Worm (Caenorhabditis elegans): ENCODE measurements around the gene Y57G7A.11.

The Y57G7A.11 gene

DNA sequence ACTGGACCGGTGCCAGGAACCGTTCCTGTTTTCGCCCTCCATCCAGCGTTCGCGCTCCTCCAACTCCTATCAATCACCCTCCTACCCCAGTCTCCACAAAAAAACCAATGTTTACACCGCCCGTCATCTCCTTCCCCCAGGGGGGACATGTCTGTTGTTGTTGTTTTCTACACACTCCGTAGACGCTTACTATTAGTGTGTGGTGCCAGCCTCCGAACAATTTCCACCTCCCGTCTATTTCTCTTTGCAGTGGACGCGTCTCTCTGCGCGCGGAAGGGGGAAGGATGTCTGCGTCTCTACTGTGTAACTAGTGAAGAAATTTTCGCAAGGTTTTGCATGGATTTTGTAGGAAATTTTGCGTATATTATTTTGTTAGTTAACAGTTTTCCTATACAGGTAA lies 34.2 kb downstream of the Y57G7A.11 start (continued):
- TF ChIP-seq ztf-11 (tag; optimal IDR thresholded peaks at IDR 0.05) (no peak), nhr-6 (tag; optimal IDR thresholded peaks at IDR 0.05) (peak; percentile 53), D1046.2 (GFP tag; IDR thresholded peaks at IDR 0.05) (no peak), hlh-30 (tag; optimal IDR thresholded peaks at IDR 0.05; ENCODE audit: insufficient read depth) (peak; percentile 32), arid-1 (GFP tag; conservative IDR thresholded peaks at IDR 0.05) (no peak), mdl-1 (tag; optimal IDR thresholded peaks at IDR 0.05) (peak in 1 of 2 experiments; percentile 63), zip-11 (GFP tag; IDR thresholded peaks at IDR 0.05) (no peak), madf-5 (GFP tag; IDR thresholded peaks at IDR 0.05) (no peak), mes-2 (tag; optimal IDR thresholded peaks at IDR 0.05; ENCODE audit: poor library complexity, severe bottlenecking) (peak; percentile 55), lin-29 (GFP tag; IDR thresholded peaks at IDR 0.05) (0 out of 2 replicates have a peak, but pooled peaks have one; percentile 23), dve-1 (tag; optimal IDR thresholded peaks at IDR 0.05; ENCODE audit: insufficient read depth) (peak; percentile 33), mxl-2 (GFP tag; conservative IDR thresholded peaks at IDR 0.05) (no peak), nhr-102 (tag; optimal IDR thresholded peaks at IDR 0.05) (peak; percentile 27), ceh-28 (tag; optimal IDR thresholded peaks at IDR 0.05) (peak; percentile 17), rbr-2 (tag; optimal IDR thresholded peaks at IDR 0.05) (peak; percentile 74), zip-2 (tag; optimal IDR thresholded peaks at IDR 0.05) (no peak), egl-43 (GFP tag; IDR thresholded peaks at IDR 0.05) (peak; percentile 50; the same call in 1 of the 2 replicates), daf-12 (tag; optimal IDR thresholded peaks at IDR 0.05) (no peak), ceh-20 (GFP tag; IDR thresholded peaks at IDR 0.05) (no peak), daf-19 (GFP tag; conservative IDR thresholded peaks at IDR 0.05) (no peak), hlh-11 (tag; optimal IDR thresholded peaks at IDR 0.05) (peak; percentile 71), php-3 (GFP tag; IDR thresholded peaks at IDR 0.05) (peak; percentile 57), daf-16 (GFP tag; optimal IDR thresholded peaks at IDR 0.05) (peak in 1 of 2 experiments; percentile 88), daf-16 (tag; optimal IDR thresholded peaks at IDR 0.05) (peak; percentile 64), pha-4 (GFP tag; IDR thresholded peaks at IDR 0.05) (no peak), pha-4 (tag; optimal IDR thresholded peaks at IDR 0.05) (peak; percentile 86), sdz-12 (GFP tag; optimal IDR thresholded peaks at IDR 0.05) (no peak)

DNA sequence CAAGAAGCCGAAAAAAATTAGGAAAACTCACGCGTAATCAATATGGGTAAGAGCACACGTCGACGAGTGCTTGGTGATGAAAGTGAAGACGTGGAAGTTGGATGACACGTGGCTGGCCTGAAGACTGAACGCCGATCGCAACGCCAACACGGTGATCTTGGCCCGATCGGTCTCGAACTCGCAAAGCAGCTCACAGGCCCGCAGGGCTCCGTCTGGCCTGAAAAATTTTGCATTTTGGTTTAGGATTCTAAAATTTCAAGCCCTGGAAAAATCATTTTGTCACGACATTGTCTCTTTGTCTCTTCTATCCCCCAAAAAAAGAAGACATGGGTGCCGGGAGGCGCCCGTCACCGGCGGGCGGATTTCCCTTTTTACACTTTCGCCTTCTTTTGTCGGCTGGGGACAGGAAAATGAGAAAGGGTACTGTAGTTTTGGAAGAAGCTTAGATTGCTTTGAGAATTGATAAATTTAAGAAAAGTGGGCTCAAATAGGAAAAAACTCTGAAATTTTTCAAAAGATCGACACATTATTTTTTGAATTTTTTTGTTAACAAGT lies 35.4 kb downstream of the Y57G7A.11 start:
- TF ChIP-seq set-16 (GFP tag; IDR thresholded peaks at IDR 0.05) (peak; percentile 30; the same call in 1 of the 2 replicates), ceh-44 (GFP tag; IDR thresholded peaks at IDR 0.05) (no peak)

DNA sequence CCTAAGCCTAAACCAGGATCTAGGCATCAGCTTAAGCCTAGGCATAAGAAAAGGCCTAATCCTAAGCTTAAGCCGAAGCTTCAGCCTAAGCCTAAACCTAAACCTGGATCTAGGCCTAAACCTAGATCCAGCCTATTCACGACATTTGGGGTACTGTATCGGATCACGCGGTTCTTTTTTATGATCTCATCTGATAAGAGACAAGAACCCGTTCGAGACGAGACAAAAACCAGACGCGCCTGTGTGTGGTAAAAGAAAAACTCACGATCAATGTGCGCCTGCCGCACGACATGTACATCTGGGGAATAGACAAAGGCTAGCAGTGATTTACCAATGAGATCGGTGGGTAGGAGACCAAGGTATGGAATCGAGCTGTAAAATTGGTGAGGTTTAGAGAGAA lies 36.2 kb downstream of the Y57G7A.11 start:
- peak in 1 of 2 experiments; percentile 62 for TF ChIP-seq lsy-2 (tag; optimal IDR thresholded peaks at IDR 0.05)
- TF ChIP-seq duxl-1 (tag; optimal IDR thresholded peaks at IDR 0.05; ENCODE audit: poor library complexity): no peak
- TF ChIP-seq nhr-76 (tag; optimal IDR thresholded peaks at IDR 0.05): no peak
- peak; percentile 19; the same call in 1 of the 2 replicates for TF ChIP-seq T26A8.4 (GFP tag; IDR thresholded peaks at IDR 0.05)
- TF ChIP-seq cey-2 (tag; optimal IDR thresholded peaks at IDR 0.05; ENCODE audit: borderline replicate concordance, insufficient read depth): no peak
- TF ChIP-seq mdl-1 (tag; optimal IDR thresholded peaks at IDR 0.05): no peak
- TF ChIP-seq hlh-30 (tag; optimal IDR thresholded peaks at IDR 0.05; ENCODE audit: insufficient read depth): peak; percentile 42
- peak; percentile 71 for TF ChIP-seq hlh-11 (tag; optimal IDR thresholded peaks at IDR 0.05)
- no peak for TF ChIP-seq egl-43 (GFP tag; IDR thresholded peaks at IDR 0.05)
- TF ChIP-seq ceh-28 (tag; optimal IDR thresholded peaks at IDR 0.05): no peak
- TF ChIP-seq nhr-28 (tag; optimal IDR thresholded peaks at IDR 0.05): peak; percentile 27
- TF ChIP-seq mxl-3 (GFP tag; optimal IDR thresholded peaks at IDR 0.05): peak; percentile 68
- TF ChIP-seq spr-1 (tag; optimal IDR thresholded peaks at IDR 0.05): no peak

Measured in whole organism, L4 larva.